Worm (Caenorhabditis elegans): ENCODE data around the gene C08F8.15.

Gene C08F8.15

ce11 chrIV:11145929-11146339, 14.7 kb downstream of the C08F8.15 start:
- no peak for TF ChIP-seq B0261.1 (tag; optimal IDR thresholded peaks at IDR 0.05)
- no peak for TF ChIP-seq rpc-1 (optimal IDR thresholded peaks at IDR 0.05)
- no peak for TF ChIP-seq rpc-1 (tag; optimal IDR thresholded peaks at IDR 0.05)
- TF ChIP-seq chd-7 (tag; optimal IDR thresholded peaks at IDR 0.05), result peak; percentile 63
- TF ChIP-seq C06A6.2 (GFP tag; conservative IDR thresholded peaks at IDR 0.05), result no peak
- no peak for TF ChIP-seq ztf-6 (GFP tag; IDR thresholded peaks at IDR 0.05)
- TF ChIP-seq dpff-1 (tag; optimal IDR thresholded peaks at IDR 0.05), result peak; percentile 91
- TF ChIP-seq hsf-1 (GFP tag; IDR thresholded peaks at IDR 0.05), result peak; percentile 74
- 0 out of 2 replicates have a peak, but pooled peaks have one; percentile 50 for TF ChIP-seq Y95B8A.8 (GFP tag; IDR thresholded peaks at IDR 0.05)
- peak; percentile 53 for TF ChIP-seq xnd-1 (tag; optimal IDR thresholded peaks at IDR 0.05)
- no peak for TF ChIP-seq zfh-2 (GFP tag; conservative IDR thresholded peaks at IDR 0.05)
- TF ChIP-seq mxl-1 (tag; optimal IDR thresholded peaks at IDR 0.05), result peak; percentile 72
- peak in 1 of 2 experiments; percentile 53 for TF ChIP-seq rec-8 (tag; optimal IDR thresholded peaks at IDR 0.05)
- TF ChIP-seq nhr-27 (tag; optimal IDR thresholded peaks at IDR 0.05), result peak; percentile 75
- TF ChIP-seq hmg-20 (GFP tag; IDR thresholded peaks at IDR 0.05), result no peak
- peak; percentile 17 for TF ChIP-seq attf-5 (GFP tag; optimal IDR thresholded peaks at IDR 0.05)
- peak; percentile 52; the same call in 1 of the 2 replicates for TF ChIP-seq pbrm-1 (GFP tag; IDR thresholded peaks at IDR 0.05)
- no peak for TF ChIP-seq let-526 (GFP tag; IDR thresholded peaks at IDR 0.05)
- TF ChIP-seq ceh-27 (GFP tag; optimal IDR thresholded peaks at IDR 0.05), result no peak
- no peak for TF ChIP-seq F37B4.10 (GFP tag; IDR thresholded peaks at IDR 0.05)
- peak; percentile 20; the same call in 1 of the 2 replicates for TF ChIP-seq ceh-100 (GFP tag; IDR thresholded peaks at IDR 0.05)
- no peak for TF ChIP-seq F22D6.2 (tag; optimal IDR thresholded peaks at IDR 0.05)
- no peak for TF ChIP-seq nhr-80 (tag; optimal IDR thresholded peaks at IDR 0.05)
- no peak for TF ChIP-seq ztf-28 (GFP tag; IDR thresholded peaks at IDR 0.05)
- no peak for TF ChIP-seq lsy-27 (tag; optimal IDR thresholded peaks at IDR 0.05; ENCODE audit: borderline replicate concordance, insufficient read depth)
- TF ChIP-seq F39B2.1 (GFP tag; IDR thresholded peaks at IDR 0.05), result no peak
- TF ChIP-seq snpc-3.4 (tag; optimal IDR thresholded peaks at IDR 0.05), result peak; percentile 53
- TF ChIP-seq T26A5.8 (tag; optimal IDR thresholded peaks at IDR 0.05), result peak; percentile 59
- TF ChIP-seq madf-6 (GFP tag; IDR thresholded peaks at IDR 0.05), result peak; percentile 67
- TF ChIP-seq unc-62 (GFP tag; optimal IDR thresholded peaks at IDR 0.05), result no peak
- no peak for TF ChIP-seq egl-18 (GFP tag; IDR thresholded peaks at IDR 0.05)
- peak; percentile 72 for TF ChIP-seq ekl-4 (GFP tag; IDR thresholded peaks at IDR 0.05)
- peak; percentile 76 for TF ChIP-seq tlf-1 (GFP tag; optimal IDR thresholded peaks at IDR 0.05)
- TF ChIP-seq tbp1 (GFP tag; optimal IDR thresholded peaks at IDR 0.05), result peak; percentile 42
- no peak for TF ChIP-seq K11D2.4 (GFP tag; IDR thresholded peaks at IDR 0.05)
- TF ChIP-seq athp-1 (tag; optimal IDR thresholded peaks at IDR 0.05), result peak; percentile 61
- peak; percentile 26 for TF ChIP-seq snpc-1.3 (tag; optimal IDR thresholded peaks at IDR 0.05; ENCODE audit: insufficient read depth)
- no peak for TF ChIP-seq ceh-58 (GFP tag; IDR thresholded peaks at IDR 0.05)
- no peak for TF ChIP-seq ztf-25 (GFP tag; IDR thresholded peaks at IDR 0.05)
- no peak for TF ChIP-seq madf-8 (GFP tag; conservative IDR thresholded peaks at IDR 0.05)
- TF ChIP-seq lag-1 (GFP tag; IDR thresholded peaks at IDR 0.05), result no peak
- TF ChIP-seq hmg-1.2 (GFP tag; IDR thresholded peaks at IDR 0.05), result no peak
- TF ChIP-seq Y67H2A.10 (GFP tag; conservative IDR thresholded peaks at IDR 0.05), result no peak
- no peak for TF ChIP-seq rcor-1 (GFP tag; IDR thresholded peaks at IDR 0.05)
- no peak for TF ChIP-seq madf-10 (tag; optimal IDR thresholded peaks at IDR 0.05)
- no peak for TF ChIP-seq sdz-38 (tag; optimal IDR thresholded peaks at IDR 0.05)
- TF ChIP-seq somi-1 (GFP tag; optimal IDR thresholded peaks at IDR 0.05), result no peak
- TF ChIP-seq B0035.1 (tag; optimal IDR thresholded peaks at IDR 0.05), result peak; percentile 61
- TF ChIP-seq lir-1 (GFP tag; conservative IDR thresholded peaks at IDR 0.05), result no peak
- 0 out of 2 replicates have a peak, but pooled peaks have one; percentile 38 for TF ChIP-seq madf-3 (GFP tag; IDR thresholded peaks at IDR 0.05)

Measured in whole organism, young adult.